Worm (Caenorhabditis elegans): ENCODE measurements around the gene nhr-256.

The nhr-256 gene

ce11 chrV:1773120-1773519, 29.5 kb downstream of the nhr-256 start:
- TF ChIP-seq hmg-11 (tag; optimal IDR thresholded peaks at IDR 0.05) (peak; percentile 32), fos-1 (tag; optimal IDR thresholded peaks at IDR 0.05) (no peak), ama-1 (optimal IDR thresholded peaks at IDR 0.05) (no peak), nhr-23 (tag; optimal IDR thresholded peaks at IDR 0.05) (no peak), nfya-1 (tag; optimal IDR thresholded peaks at IDR 0.05; ENCODE audit: insufficient read depth) (peak; percentile 22), pha-4 (tag; optimal IDR thresholded peaks at IDR 0.05) (no peak), elt-2 (tag; optimal IDR thresholded peaks at IDR 0.05) (peak; percentile 27)

ce11 chrV:1774874-1775589, 31.5 kb downstream of the nhr-256 start, which contains the start of gene F36H9.7:
F36H9.7 (minus strand) TSS chrV:1774924.
- TF ChIP-seq egl-27 (tag; optimal IDR thresholded peaks at IDR 0.05) (no peak), nhr-237 (tag; optimal IDR thresholded peaks at IDR 0.05) (no peak), nhr-11 (tag; optimal IDR thresholded peaks at IDR 0.05) (no peak), lsy-12 (tag; optimal IDR thresholded peaks at IDR 0.05) (no peak), nhr-77 (tag; optimal IDR thresholded peaks at IDR 0.05) (no peak), nhr-43 (tag; optimal IDR thresholded peaks at IDR 0.05; ENCODE audit: poor library complexity, severe bottlenecking) (no peak), skn-1 (tag; optimal IDR thresholded peaks at IDR 0.05) (no peak)

ce11 chrV:1779136-1779535, 35.6 kb downstream of the nhr-256 start, which contains the start of gene F36H9.4:
F36H9.4 (minus strand) TSS chrV:1779236.
- no peak for TF ChIP-seq lin-15B (tag; optimal IDR thresholded peaks at IDR 0.05)
- no peak for TF ChIP-seq zag-1 (tag; optimal IDR thresholded peaks at IDR 0.05)
- TF ChIP-seq sea-2 (GFP tag; optimal IDR thresholded peaks at IDR 0.05): no peak
- TF ChIP-seq nhr-23 (tag; optimal IDR thresholded peaks at IDR 0.05): no peak
- no peak for TF ChIP-seq mml-1 (tag; optimal IDR thresholded peaks at IDR 0.05)
- TF ChIP-seq tbx-2 (tag; optimal IDR thresholded peaks at IDR 0.05): no peak
- TF ChIP-seq ztf-11 (tag; optimal IDR thresholded peaks at IDR 0.05): no peak
- TF ChIP-seq pqm-1 (tag; optimal IDR thresholded peaks at IDR 0.05): no peak
- no peak for TF ChIP-seq egl-5 (tag; optimal IDR thresholded peaks at IDR 0.05)
- no peak for TF ChIP-seq unc-62 (GFP tag; optimal IDR thresholded peaks at IDR 0.05)
- TF ChIP-seq ceh-28 (tag; optimal IDR thresholded peaks at IDR 0.05): no peak
- TF ChIP-seq nhr-76 (tag; optimal IDR thresholded peaks at IDR 0.05): no peak
- TF ChIP-seq nhr-43 (tag; optimal IDR thresholded peaks at IDR 0.05; ENCODE audit: poor library complexity, severe bottlenecking): no peak
- TF ChIP-seq nhr-25 (tag; optimal IDR thresholded peaks at IDR 0.05): no peak

ce11 chrV:1779994-1780393, 36.4 kb downstream of the nhr-256 start:
- no peak for TF ChIP-seq hmg-11 (tag; optimal IDR thresholded peaks at IDR 0.05)
- TF ChIP-seq daf-12 (tag; optimal IDR thresholded peaks at IDR 0.05): no peak
- TF ChIP-seq nfya-1 (tag; optimal IDR thresholded peaks at IDR 0.05; ENCODE audit: insufficient read depth): peak; percentile 86

ce11 chrV:1781922-1782321, 38.4 kb downstream of the nhr-256 start, which contains the start of gene F36H9.5:
F36H9.5 (minus strand) TSS chrV:1782022.
- TF ChIP-seq ceh-82 (tag; optimal IDR thresholded peaks at IDR 0.05) (no peak), ztf-11 (tag; optimal IDR thresholded peaks at IDR 0.05) (no peak)

- TF ChIP-seq mdl-1 (tag; optimal IDR thresholded peaks at IDR 0.05) (no peak), nhr-76 (tag; optimal IDR thresholded peaks at IDR 0.05) (no peak), hmg-11 (tag; optimal IDR thresholded peaks at IDR 0.05) (no peak), ZK546.5 (tag; optimal IDR thresholded peaks at IDR 0.05) (no peak), aly-2 (tag; optimal IDR thresholded peaks at IDR 0.05) (no peak), elt-2 (tag; optimal IDR thresholded peaks at IDR 0.05) (no peak)
Measured at ce11 chrV:1788157-1788556, 44.6 kb downstream of the nhr-256 start, which contains the start of gene F36H9.2. F36H9.2 (plus strand) TSS chrV:1788457.
